Fruit fly (Drosophila melanogaster) whole organism, embryonic: ENCODE results near the gene CG9616.

Source experiments
- CG11723 ChIP-seq: fragments of 200-800 bp; sonication (Bioruptor generic); optimal IDR thresholded peaks from 2 replicates; lab custom pipeline; 2017; ENCODE audit warnings: missing biosample characterization, mild to moderate bottlenecking, missing genetic modification characterization
- CG14441 ChIP-seq: fragments of 200-800 bp; sonication (Bioruptor generic); IDR thresholded peaks from 2 replicates; pipeline ENCODE4 v1.3.6; 2022; ENCODE audit warnings: missing biosample characterization, missing genetic modification characterization
- CG34422 ChIP-seq: fragments of 200-800 bp; sonication (Bioruptor generic); IDR thresholded peaks from 3 replicates; pipeline ENCODE4 v1.3.6; 2022; ENCODE audit warnings: missing biosample characterization, missing genetic modification characterization
- CG3995 ChIP-seq: fragments of 200-800 bp; sonication (Bioruptor generic); optimal IDR thresholded peaks from 3 replicates; lab custom pipeline; 2016; ENCODE audit warnings: missing biosample characterization, missing genetic modification characterization
- CG4282 ChIP-seq: fragments of 200-800 bp; sonication (Bioruptor generic); optimal IDR thresholded peaks from 2 replicates; lab custom pipeline; 2016; ENCODE audit warnings: missing biosample characterization, missing genetic modification characterization
- Deaf1 ChIP-seq: fragments of 200-800 bp; optimal IDR thresholded peaks from 3 replicates; lab custom pipeline; 2019; ENCODE audit warnings: missing biosample characterization, mild to moderate bottlenecking, missing genetic modification characterization, moderate library complexity
- Hsf ChIP-seq: fragments of 200-800 bp; sonication (Bioruptor generic); optimal IDR thresholded peaks from 3 replicates; lab custom pipeline; 2016; ENCODE audit warnings: missing biosample characterization, missing genetic modification characterization
- cad ChIP-seq: fragments of >200 bp; optimal IDR thresholded peaks from 2 replicates; lab custom pipeline; 2017; ENCODE audit warnings: missing biosample characterization, missing genetic modification characterization
- ci ChIP-seq: fragments of 200-800 bp; sonication (Bioruptor generic); IDR thresholded peaks from 3 replicates; pipeline ENCODE4 v1.3.6; 2022; ENCODE audit warnings: missing biosample characterization, missing genetic modification characterization

- TF ChIP-seq CG11723 (GFP tag; lab: Kevin White, UChicago): no peak
- TF ChIP-seq CG3995 (GFP tag; lab: Kevin White, UChicago): no peak
- TF ChIP-seq CG34422 (GFP tag; lab: Robert Waterston, UW): no peak
- TF ChIP-seq Deaf1 (tag; lab: Kevin White, UChicago): no peak
- no peak for TF ChIP-seq Hsf
- TF ChIP-seq CG14441: no peak
- no peak for TF ChIP-seq CG4282
- TF ChIP-seq ci: no peak
- no peak for TF ChIP-seq cad (GFP tag; lab: Kevin White, UChicago)
Measured at dm6 chr3R:14291431-14291830, 46.2 kb upstream of the CG9616 start.
